Fruit fly (Drosophila melanogaster) whole organism, prepupa: ENCODE results near the gene escl.
A peak's percentile ranks its signal among the peaks of the same experiment; 100 is the strongest.

ENCODE experiments used
- CG6808 ChIP-seq: fragments of 200-800 bp; sonication (Bioruptor generic); optimal IDR thresholded peaks from 3 replicates; lab custom pipeline; 2017; ENCODE audit warnings: missing biosample characterization, missing genetic modification characterization, mild to moderate bottlenecking, moderate library complexity, missing genetic modification reagents
- CG6854 ChIP-seq: fragments of 200-800 bp; sonication (Bioruptor generic); optimal IDR thresholded peaks from 2 replicates; lab custom pipeline; 2017; ENCODE audit warnings: missing biosample characterization, mild to moderate bottlenecking, missing genetic modification characterization
- CG8632 ChIP-seq: fragments of 200-800 bp; sonication (Bioruptor generic); optimal IDR thresholded peaks from 3 replicates; lab custom pipeline; 2016; ENCODE audit warnings: missing biosample characterization, missing genetic modification characterization
- Smox ChIP-seq: fragments of 200-800 bp; sonication (Bioruptor generic); optimal IDR thresholded peaks from 3 replicates; lab custom pipeline; 2016; ENCODE audit warnings: missing biosample characterization, missing genetic modification characterization

DNA sequence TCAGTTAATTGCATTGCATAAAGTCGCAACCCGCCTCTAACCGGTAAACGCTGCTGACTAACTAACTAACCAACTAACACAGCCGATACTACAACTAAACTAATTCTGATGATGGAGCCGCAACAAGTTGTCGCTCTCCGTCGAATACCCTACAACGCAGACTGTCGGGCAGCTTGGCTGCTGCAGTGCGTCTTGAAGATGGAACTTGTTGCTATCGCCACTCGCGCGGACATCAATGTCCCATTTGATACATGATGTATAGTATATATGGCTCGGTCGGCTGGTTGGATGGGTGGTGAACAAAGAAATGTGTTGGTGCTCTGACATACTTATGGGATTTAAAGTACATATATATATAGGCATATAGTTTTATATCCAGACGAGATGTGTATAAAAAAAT lies 34.8 kb downstream of the escl start:
- TF ChIP-seq CG8632 (GFP tag; lab: Kevin White, UChicago) = no peak
- no peak for TF ChIP-seq CG6854 (GFP tag; lab: Kevin White, UChicago)
- peak; percentile 33 for TF ChIP-seq CG6808
- no peak for TF ChIP-seq Smox
